Fruit fly (Drosophila melanogaster) whole organism, pupa: ENCODE data around the gene CG13029.
A peak's percentile ranks its signal among the peaks of the same experiment; 100 is the strongest.

Experiments used
- CG10348 ChIP-seq: fragments of 200-800 bp; sonication (Bioruptor generic); IDR thresholded peaks from 2 replicates; pipeline ENCODE4 v1.3.6; 2022; ENCODE audit warnings: missing biosample characterization, missing genetic modification characterization
- CG12605 ChIP-seq: fragments of 200-800 bp; sonication (Bioruptor generic); IDR thresholded peaks from 2 replicates; pipeline ENCODE4 v1.3.6; 2022; ENCODE audit warnings: missing biosample characterization, missing genetic modification characterization
- CG13204 ChIP-seq: fragments of 200-800 bp; sonication (Bioruptor generic); optimal IDR thresholded peaks from 2 replicates; lab custom pipeline; 2018; ENCODE audit warnings: missing biosample characterization, mild to moderate bottlenecking, missing genetic modification characterization, moderate library complexity
- CG14655 ChIP-seq: fragments of 200-800 bp; sonication (Bioruptor generic); optimal IDR thresholded peaks from 3 replicates; lab custom pipeline; 2017; ENCODE audit warnings: mild to moderate bottlenecking, missing biosample characterization, missing genetic modification reagents, missing genetic modification characterization
- CG15710 ChIP-seq: fragments of 200-800 bp; sonication (Bioruptor generic); optimal IDR thresholded peaks from 2 replicates; lab custom pipeline; 2018; ENCODE audit warnings: missing biosample characterization, mild to moderate bottlenecking, missing genetic modification characterization, moderate library complexity
- CG17806 ChIP-seq: fragments of 200-800 bp; sonication (Bioruptor generic); optimal IDR thresholded peaks from 2 replicates; lab custom pipeline; 2018; ENCODE audit warnings: missing biosample characterization, mild to moderate bottlenecking, missing genetic modification characterization, moderate library complexity
- CG32121 ChIP-seq: fragments of 200-800 bp; sonication (Bioruptor generic); IDR thresholded peaks from 2 replicates; pipeline ENCODE4 v1.3.6; 2022; ENCODE audit warnings: missing biosample characterization, missing genetic modification characterization
- CG34367 ChIP-seq: fragments of 200-800 bp; sonication (Bioruptor generic); optimal IDR thresholded peaks from 2 replicates; lab custom pipeline; 2018; ENCODE audit warnings: missing biosample characterization, mild to moderate bottlenecking, missing genetic modification characterization
- CG4496 ChIP-seq: fragments of 200-800 bp; sonication (Bioruptor generic); IDR thresholded peaks from 3 replicates; pipeline ENCODE4 v1.3.6; 2022; ENCODE audit warnings: missing biosample characterization, missing genetic modification characterization
- CG8159 ChIP-seq: fragments of 200-800 bp; sonication (Bioruptor generic); optimal IDR thresholded peaks from 3 replicates; lab custom pipeline; 2018; ENCODE audit warnings: missing biosample characterization, mild to moderate bottlenecking, missing genetic modification characterization, moderate library complexity
- CG8301 ChIP-seq: fragments of 200-800 bp; sonication (Bioruptor generic); optimal IDR thresholded peaks from 2 replicates; lab custom pipeline; 2018; ENCODE audit warnings: missing biosample characterization, mild to moderate bottlenecking, missing genetic modification characterization
- CG9948 ChIP-seq: fragments of 200-800 bp; sonication (Bioruptor generic); optimal IDR thresholded peaks from 2 replicates; lab custom pipeline; 2018; ENCODE audit warnings: missing biosample characterization, mild to moderate bottlenecking, missing genetic modification characterization, moderate library complexity
- D1 ChIP-seq: fragments of 200-800 bp; sonication (Bioruptor generic); optimal IDR thresholded peaks from 2 replicates; lab custom pipeline; 2018; ENCODE audit warnings: missing biosample characterization, mild to moderate bottlenecking, missing genetic modification characterization, moderate library complexity
- EcR ChIP-seq: fragments of 200-800 bp; sonication (Bioruptor generic); optimal IDR thresholded peaks from 3 replicates; lab custom pipeline; 2019; ENCODE audit warnings: missing biosample characterization, missing genetic modification characterization, mild to moderate bottlenecking, moderate library complexity, missing genetic modification reagents
- Ets98B ChIP-seq: fragments of 200-800 bp; sonication (Bioruptor generic); IDR thresholded peaks from 2 replicates; pipeline ENCODE4 v1.3.6; 2022; ENCODE audit warnings: missing biosample characterization, missing genetic modification characterization
- Pif1A ChIP-seq: fragments of 200-800 bp; sonication (Bioruptor generic); optimal IDR thresholded peaks from 3 replicates; lab custom pipeline; 2016; ENCODE audit warnings: missing biosample characterization, missing genetic modification characterization
- Pif1B ChIP-seq: fragments of 200-800 bp; sonication (Bioruptor generic); optimal IDR thresholded peaks from 3 replicates; lab custom pipeline; 2016; ENCODE audit warnings: missing biosample characterization, missing genetic modification characterization
- Snoo ChIP-seq: fragments of 200-800 bp; sonication (Bioruptor generic); optimal IDR thresholded peaks from 3 replicates; lab custom pipeline; 2017; ENCODE audit warnings: missing biosample characterization, mild to moderate bottlenecking, missing genetic modification characterization, inconsistent platforms
- fd96Ca ChIP-seq: fragments of 200-800 bp; sonication (Bioruptor generic); IDR thresholded peaks from 3 replicates; pipeline ENCODE4 v1.3.6; 2022; ENCODE audit warnings: missing biosample characterization, missing genetic modification characterization
- gl ChIP-seq: fragments of 200-800 bp; sonication (Bioruptor generic); optimal IDR thresholded peaks from 2 replicates; lab custom pipeline; 2018; ENCODE audit warnings: missing biosample characterization, mild to moderate bottlenecking, missing genetic modification characterization
- rn ChIP-seq: fragments of 200-800 bp; sonication (Bioruptor generic); IDR thresholded peaks from 2 replicates; pipeline ENCODE4 v1.3.6; 2022; ENCODE audit warnings: missing biosample characterization, missing genetic modification characterization

CG13029 gene

DNA sequence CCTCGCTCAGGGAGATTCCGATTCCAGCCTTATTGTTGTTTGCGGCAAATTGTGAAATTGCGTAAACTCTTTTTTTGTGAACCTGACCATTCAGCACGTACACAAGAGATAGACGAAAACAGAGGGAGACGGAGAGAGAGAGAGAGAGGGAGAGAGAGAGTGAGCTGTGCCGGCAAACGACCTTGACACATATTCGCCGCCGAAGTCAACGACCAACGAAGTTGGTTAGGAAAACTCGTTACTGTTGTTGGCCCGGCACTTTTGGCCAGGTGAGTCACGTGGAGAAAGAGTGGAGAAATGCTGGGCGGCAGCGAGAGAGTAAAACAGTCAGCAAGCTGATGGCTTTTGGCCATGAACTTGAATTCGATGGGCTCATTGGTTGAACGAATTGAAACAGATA is 30.4 kb upstream of the CG13029 start:
- TF ChIP-seq CG14655 (GFP tag; lab: Kevin White, UChicago) (no peak), EcR (GFP tag; lab: Kevin White, UChicago) (peak; percentile 69)
- TF ChIP-seq, all 21 proteins: peak for 1

- TF ChIP-seq D1, result no peak
- TF ChIP-seq, all 21 proteins: peak for 0
These were observed 23.7 kb upstream of the CG13029 start for dm6 chr3L:16836732-16837131.

DNA sequence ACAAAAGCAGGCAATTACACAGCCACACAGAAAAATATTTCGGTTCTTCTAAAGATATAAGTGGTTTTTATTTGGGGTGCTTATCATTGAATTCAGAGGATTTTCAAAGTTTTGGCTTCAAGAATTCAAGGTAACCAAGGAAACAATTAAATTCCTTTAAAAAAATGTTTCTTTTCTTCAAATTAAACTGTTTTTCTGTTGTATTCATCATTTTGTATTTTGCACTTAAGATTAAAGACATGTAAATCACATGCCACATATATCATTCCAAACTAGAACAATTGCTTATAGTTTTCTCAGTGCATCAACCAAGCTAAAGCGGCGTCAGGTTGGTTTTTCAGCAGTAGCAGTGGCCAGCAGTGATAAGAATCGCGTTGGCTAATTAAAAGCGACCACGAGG is 19.9 kb upstream of the CG13029 start:
- peak; percentile 31 for TF ChIP-seq CG8159 (tag; lab: Kevin White, UChicago)
- TF ChIP-seq CG4496, result no peak
- TF ChIP-seq CG10348 (GFP tag; lab: Robert Waterston, UW), result no peak
- no peak for TF ChIP-seq CG15710
- no peak for TF ChIP-seq CG17806 (tag; lab: Kevin White, UChicago)
- TF ChIP-seq, all 21 proteins: peak for 1

DNA sequence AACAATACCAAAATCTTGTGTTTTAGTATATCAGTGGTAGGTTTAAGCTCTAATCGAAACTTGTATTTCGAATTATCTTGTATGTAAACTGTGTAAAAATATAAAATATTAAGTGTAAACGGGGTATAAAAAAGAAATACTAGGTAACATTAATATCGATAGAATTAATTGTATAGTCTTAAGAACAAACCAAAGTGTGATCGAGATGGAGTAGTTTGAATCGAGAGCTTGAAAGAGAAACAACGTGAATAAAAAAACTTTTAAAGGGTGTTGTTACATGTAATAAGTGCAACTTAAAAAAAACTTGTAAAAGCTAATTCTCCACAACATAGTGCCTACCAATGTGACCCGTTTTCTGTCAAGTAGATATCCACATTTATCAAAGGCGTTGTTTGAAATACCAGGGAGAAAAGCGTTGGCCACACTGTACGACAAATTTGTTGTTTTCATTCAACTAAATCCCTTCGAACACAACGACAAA is 18.3 kb upstream of the CG13029 start, which contains the start of gene TSG101:
TSS of gene TSG101 (plus strand) at position 208 of the 481 bp plus-strand sequence.
- TF ChIP-seq Pif1B (GFP tag; lab: Kevin White, UChicago) (no peak), CG14655 (GFP tag; lab: Kevin White, UChicago) (no peak), Snoo (tag; lab: Kevin White, UChicago) (no peak), rn (GFP tag; lab: Robert Waterston, UW) (no peak), CG17806 (tag; lab: Kevin White, UChicago) (no peak), CG34367 (tag; lab: Kevin White, UChicago) (no peak), CG12605 (no peak), CG8159 (tag; lab: Kevin White, UChicago) (no peak), CG8301 (tag; lab: Kevin White, UChicago) (no peak), CG32121 (GFP tag; lab: Robert Waterston, UW) (no peak), fd96Ca (GFP tag; lab: Robert Waterston, UW) (no peak), CG10348 (GFP tag; lab: Robert Waterston, UW) (no peak), gl (no peak), Pif1A (GFP tag; lab: Kevin White, UChicago) (no peak), CG9948 (tag; lab: Kevin White, UChicago) (no peak), CG15710 (no peak), CG4496 (no peak), CG13204 (GFP tag; lab: Kevin White, UChicago) (no peak)

dm6 chr3L:16842952-16843351 is 17.5 kb upstream of the CG13029 start:
- TF ChIP-seq Pif1B (GFP tag; lab: Kevin White, UChicago) (no peak), CG4496 (no peak), CG8301 (tag; lab: Kevin White, UChicago) (no peak), CG14655 (GFP tag; lab: Kevin White, UChicago) (no peak), CG8159 (tag; lab: Kevin White, UChicago) (no peak), CG13204 (GFP tag; lab: Kevin White, UChicago) (no peak)

DNA sequence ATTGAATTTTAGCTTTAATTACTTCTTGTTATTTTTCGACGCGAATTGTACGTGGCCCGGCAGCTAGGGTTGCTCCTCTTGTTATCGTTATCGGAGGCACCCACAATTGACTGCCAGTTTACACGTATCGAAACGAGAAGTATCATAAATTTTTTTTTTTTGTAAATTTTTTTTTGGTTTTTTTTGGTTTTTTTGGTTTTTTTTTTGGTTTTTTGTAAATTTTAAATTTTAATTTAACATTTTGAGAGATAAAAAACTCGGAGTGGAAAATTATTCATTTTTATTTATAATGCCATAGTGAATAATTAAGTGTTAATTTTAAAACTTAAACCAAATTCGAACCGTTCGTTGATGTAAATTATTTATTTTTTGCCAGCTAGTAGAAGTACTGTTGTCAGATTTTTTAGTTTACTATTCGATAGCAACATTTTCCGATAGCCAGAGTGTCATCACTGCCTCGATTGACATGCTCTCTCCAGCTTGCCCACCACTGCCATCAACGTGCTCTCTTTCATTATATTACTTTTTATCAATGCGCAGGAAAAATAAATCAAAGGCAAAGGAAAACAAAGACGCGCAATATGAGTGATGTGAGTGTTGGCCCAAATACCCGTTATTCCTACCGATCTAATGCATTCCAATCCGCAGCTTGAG is 15.4 kb upstream of the CG13029 start, which contains the start of the genes kud and Zcchc7:
TSS of gene kud (minus strand) at position 72 of the 654 bp plus-strand sequence.
TSS of gene Zcchc7 (plus strand) at position 467 of the 654 bp plus-strand sequence.
- TF ChIP-seq Pif1B (GFP tag; lab: Kevin White, UChicago), result no peak
- no peak for TF ChIP-seq D1
- TF ChIP-seq CG34367 (tag; lab: Kevin White, UChicago), result peak; percentile 33
- TF ChIP-seq Ets98B, result peak; percentile 32; the same call in 1 of the 2 replicates
- peak; percentile 44 for TF ChIP-seq CG9948 (tag; lab: Kevin White, UChicago)
- peak; percentile 43 for TF ChIP-seq CG17806 (tag; lab: Kevin White, UChicago)
- TF ChIP-seq CG12605, result no peak
- peak; percentile 51 for TF ChIP-seq Snoo (tag; lab: Kevin White, UChicago)
- no peak for TF ChIP-seq CG4496
- TF ChIP-seq EcR (GFP tag; lab: Kevin White, UChicago), result no peak
- peak; percentile 74 for TF ChIP-seq CG8159 (tag; lab: Kevin White, UChicago)
- TF ChIP-seq CG15710, result peak; percentile 72

DNA sequence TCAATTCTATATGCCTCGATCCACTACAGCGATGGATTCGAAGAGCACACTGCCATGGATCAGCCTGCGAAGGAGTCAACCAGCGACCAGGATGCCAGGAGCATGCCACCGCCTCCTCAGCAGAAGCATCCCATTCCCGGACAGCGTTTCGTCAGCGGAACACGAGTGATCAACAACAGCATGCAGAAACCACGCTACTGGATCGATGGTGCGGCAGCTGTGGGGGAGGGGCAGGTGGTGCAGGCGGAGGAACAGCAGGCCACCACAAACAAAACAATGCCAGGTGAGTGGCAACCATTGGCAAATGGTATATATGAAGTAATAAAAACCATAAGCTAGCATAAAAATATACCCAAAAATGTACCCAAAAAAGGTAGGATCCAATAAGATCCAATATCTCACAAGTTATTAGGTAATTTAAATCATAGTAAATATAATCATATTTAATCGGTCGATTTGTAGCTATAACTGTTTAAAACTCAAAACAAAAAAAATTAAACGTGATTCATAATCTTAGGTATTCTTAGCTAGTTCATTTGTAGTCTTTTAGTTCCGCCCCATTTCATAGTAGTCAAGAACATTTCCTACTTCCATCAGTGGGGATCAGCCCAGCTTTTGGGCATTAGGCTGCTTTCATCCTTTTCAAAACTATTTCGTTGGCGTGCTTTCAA is 14.7 kb upstream of the CG13029 start, which contains the start of gene CG32161:
TSS of gene CG32161 (plus strand) at position 621 of the 671 bp plus-strand sequence.
- TF ChIP-seq Ets98B, result no peak
- no peak for TF ChIP-seq CG8301 (tag; lab: Kevin White, UChicago)
- TF ChIP-seq D1, result no peak
- TF ChIP-seq Pif1B (GFP tag; lab: Kevin White, UChicago), result no peak
- no peak for TF ChIP-seq CG4496
- no peak for TF ChIP-seq CG13204 (GFP tag; lab: Kevin White, UChicago)
- TF ChIP-seq, all 21 proteins: peak for 0
